Worm (Caenorhabditis elegans) whole organism, mixed stage, embryonic: ENCODE results near the gene F20B6.9.

ENCODE experiments used
- drap-1 ChIP-seq: fragments of 200-800 bp; sonication (Bioruptor generic); optimal IDR thresholded peaks from 3 replicates; lab custom pipeline; 2018; ENCODE audit warnings: mild to moderate bottlenecking, missing genetic modification characterization, missing compliant biosample characterization
- nhr-12 ChIP-seq: fragments of 150-350 bp; optimal IDR thresholded peaks from 2 replicates; lab custom pipeline; 2014; ENCODE audit warnings: missing biosample characterization, missing genetic modification characterization
- tbx-8 ChIP-seq: fragments of 200-800 bp; sonication (Bioruptor generic); optimal IDR thresholded peaks from 2 replicates; lab custom pipeline; 2018; ENCODE audit warnings: mild to moderate bottlenecking, missing genetic modification characterization, moderate library complexity, missing compliant biosample characterization
- unc-62 ChIP-seq: fragments of 150-350 bp; optimal IDR thresholded peaks from 2 replicates; lab custom pipeline; 2014; ENCODE audit warnings: missing biosample characterization, missing genetic modification reagents, missing genetic modification characterization
- zip-8 ChIP-seq: fragments of 150-350 bp; optimal IDR thresholded peaks from 2 replicates; lab custom pipeline; 2014; ENCODE audit warnings: missing biosample characterization, missing genetic modification characterization

DNA sequence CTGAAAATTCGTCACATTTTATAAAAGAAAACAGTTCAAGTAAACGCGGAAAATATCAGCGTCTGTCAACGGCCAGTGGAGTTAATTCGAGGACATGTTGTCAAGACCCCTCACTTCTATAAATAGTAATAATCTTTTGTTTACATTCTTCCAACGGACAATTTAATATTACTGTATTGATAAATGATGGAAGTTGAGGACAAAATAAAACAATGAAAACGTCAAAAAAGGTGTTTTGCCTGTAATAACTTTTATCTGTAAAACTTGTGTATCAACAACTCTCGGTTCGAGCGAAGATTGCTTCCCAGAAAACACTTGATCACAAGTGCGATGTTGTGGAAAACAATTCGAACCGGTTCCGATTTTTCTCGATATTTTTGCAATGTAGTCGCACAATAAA lies 41.1 kb upstream of the F20B6.9 start:
- TF ChIP-seq zip-8 (no peak), drap-1 (no peak), tbx-8 (GFP tag; lab: Kevin White, UChicago) (no peak), unc-62 (no peak), nhr-12 (tag; lab: Kevin White, UChicago) (no peak)
